Worm (Caenorhabditis elegans): ENCODE data around the gene otpl-6.
"Not testable (repeated sequence)": the region's sequence is repeated elsewhere in the genome, so short reads cannot be mapped to it uniquely, and the experiment has no call there.

DNA sequence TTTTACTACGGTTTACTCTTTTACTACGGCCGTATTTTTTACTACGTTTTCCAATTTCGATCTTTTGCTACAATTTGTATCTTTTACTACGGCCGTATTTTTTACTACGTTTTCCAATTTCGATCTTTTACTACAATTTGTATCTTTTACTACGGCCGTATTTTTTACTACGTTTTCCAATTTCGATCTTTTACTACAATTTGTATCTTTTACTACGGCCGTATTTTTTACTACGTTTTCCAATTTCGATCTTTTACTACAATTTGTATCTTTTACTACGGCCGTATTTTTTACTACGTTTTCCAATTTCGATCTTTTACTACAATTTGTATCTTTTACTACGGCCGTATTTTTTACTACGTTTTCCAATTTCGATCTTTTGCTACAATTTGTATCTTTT, 48.9 kb downstream of the otpl-6 start, which contains the start of gene F25G6.1:
- TF ChIP-seq unc-62 (GFP tag; optimal IDR thresholded peaks at IDR 0.05); M03D4.4 (tag; optimal IDR thresholded peaks at IDR 0.05); sptf-1 (tag; optimal IDR thresholded peaks at IDR 0.05); pha-4 (tag; optimal IDR thresholded peaks at IDR 0.05); lin-32 (GFP tag; optimal IDR thresholded peaks at IDR 0.05); cnd-1 (tag; optimal IDR thresholded peaks at IDR 0.05); elt-3 (tag; optimal IDR thresholded peaks at IDR 0.05); elt-1 (tag; optimal IDR thresholded peaks at IDR 0.05; ENCODE audit: borderline replicate concordance, insufficient read depth): not testable (repeated sequence)

Data from whole organism, mixed stage, embryonic.